Worm (Caenorhabditis elegans): ENCODE results near the gene kcc-1.
A peak's percentile ranks its signal among the peaks of the same experiment; 100 is the strongest.

kcc-1 gene

ce11 chrIV:7190409-7190808 lies 15.7 kb upstream of the kcc-1 start:
- TF ChIP-seq dve-1 (tag; optimal IDR thresholded peaks at IDR 0.05; ENCODE audit: insufficient read depth): peak; percentile 89
- TF ChIP-seq T20F7.1 (GFP tag; optimal IDR thresholded peaks at IDR 0.05): peak; percentile 63
- peak; percentile 91 for TF ChIP-seq nhr-77 (tag; optimal IDR thresholded peaks at IDR 0.05)
- peak; percentile 67 for TF ChIP-seq hlh-30 (tag; optimal IDR thresholded peaks at IDR 0.05; ENCODE audit: insufficient read depth)
- no peak for TF ChIP-seq ceh-28 (tag; optimal IDR thresholded peaks at IDR 0.05)
- peak; percentile 81 for TF ChIP-seq hlh-11 (tag; optimal IDR thresholded peaks at IDR 0.05)
- TF ChIP-seq nhr-10 (tag; optimal IDR thresholded peaks at IDR 0.05): peak; percentile 10
- peak; percentile 95 for TF ChIP-seq nhr-28 (tag; optimal IDR thresholded peaks at IDR 0.05)
- TF ChIP-seq daf-16 (GFP tag; optimal IDR thresholded peaks at IDR 0.05): peak in 1 of 2 experiments; percentile 36
- TF ChIP-seq daf-16 (tag; optimal IDR thresholded peaks at IDR 0.05): peak; percentile 91
- no peak for TF ChIP-seq Y105C5A.15 (GFP tag; IDR thresholded peaks at IDR 0.05)
- peak in 1 of 2 experiments; percentile 20 for TF ChIP-seq mdl-1 (tag; optimal IDR thresholded peaks at IDR 0.05)
- peak; percentile 89 for TF ChIP-seq dmd-6 (GFP tag; IDR thresholded peaks at IDR 0.05)
- TF ChIP-seq nhr-48 (tag; optimal IDR thresholded peaks at IDR 0.05): peak; percentile 72
- TF ChIP-seq unc-62 (GFP tag; optimal IDR thresholded peaks at IDR 0.05 in 1 of 2): peak in 1 of 2 experiments; percentile 28
- TF ChIP-seq unc-62 (tag; optimal IDR thresholded peaks at IDR 0.05): no peak
- no peak for TF ChIP-seq ZK546.5 (tag; optimal IDR thresholded peaks at IDR 0.05)
- TF ChIP-seq aha-1 (tag): peak; percentile 80
- TF ChIP-seq pqm-1 (tag; optimal IDR thresholded peaks at IDR 0.05): peak; percentile 93
- TF ChIP-seq lin-38 (GFP tag; IDR thresholded peaks at IDR 0.05): no peak

ce11 chrIV:7191745-7192144 lies 14.3 kb upstream of the kcc-1 start, which contains the start of gene R13A1.5:
Gene R13A1.5 (minus strand): TSS chrIV:7191845.
- no peak for TF ChIP-seq R02D3.7 (tag; optimal IDR thresholded peaks at IDR 0.05)
- TF ChIP-seq tag-97 (GFP tag; IDR thresholded peaks at IDR 0.05): no peak
- no peak for TF ChIP-seq lin-1 (GFP tag; IDR thresholded peaks at IDR 0.05)
- no peak for TF ChIP-seq F49E8.2 (tag; optimal IDR thresholded peaks at IDR 0.05; ENCODE audit: borderline replicate concordance)
- no peak for TF ChIP-seq mep-1 (tag; optimal IDR thresholded peaks at IDR 0.05)
- TF ChIP-seq nhr-102 (tag; optimal IDR thresholded peaks at IDR 0.05): no peak
- no peak for TF ChIP-seq spr-3 (GFP tag; optimal IDR thresholded peaks at IDR 0.05)
- no peak for TF ChIP-seq attf-4 (tag; optimal IDR thresholded peaks at IDR 0.05)

- TF ChIP-seq zfp-3 (GFP tag; conservative IDR thresholded peaks at IDR 0.05): no peak
- TF ChIP-seq ZK337.2 (GFP tag; IDR thresholded peaks at IDR 0.05): no peak
- TF ChIP-seq nhr-28 (tag; optimal IDR thresholded peaks at IDR 0.05): no peak
- no peak for TF ChIP-seq dpl-1 (GFP tag; optimal IDR thresholded peaks at IDR 0.05)
- no peak for TF ChIP-seq lin-1 (GFP tag; IDR thresholded peaks at IDR 0.05)
- no peak for TF ChIP-seq nhr-41 (GFP tag; IDR thresholded peaks at IDR 0.05)
- no peak for TF ChIP-seq lin-29 (GFP tag; IDR thresholded peaks at IDR 0.05)
- no peak for TF ChIP-seq egl-27 (tag; optimal IDR thresholded peaks at IDR 0.05)
- TF ChIP-seq lin-39 (tag; optimal IDR thresholded peaks at IDR 0.05): no peak
- TF ChIP-seq dve-1 (tag; optimal IDR thresholded peaks at IDR 0.05; ENCODE audit: insufficient read depth): no peak
- no peak for TF ChIP-seq nhr-48 (tag; optimal IDR thresholded peaks at IDR 0.05)
- no peak for TF ChIP-seq ceh-32 (tag; optimal IDR thresholded peaks at IDR 0.05; ENCODE audit: poor library complexity)
- TF ChIP-seq mxl-3 (GFP tag; optimal IDR thresholded peaks at IDR 0.05): no peak
- no peak for TF ChIP-seq daf-19 (GFP tag; conservative IDR thresholded peaks at IDR 0.05)
- no peak for TF ChIP-seq lin-15B (tag; optimal IDR thresholded peaks at IDR 0.05)
- TF ChIP-seq ceh-20 (GFP tag; IDR thresholded peaks at IDR 0.05): no peak
- TF ChIP-seq duxl-1 (tag; optimal IDR thresholded peaks at IDR 0.05; ENCODE audit: poor library complexity): no peak
- TF ChIP-seq Y5F2A.4 (GFP tag; optimal IDR thresholded peaks at IDR 0.05): no peak
These were observed 10.3 kb upstream of the kcc-1 start, which contains the start of gene best-16 for ce11 chrIV:7195734-7196133. Gene best-16 (minus strand): TSS chrIV:7195834.

Measured in whole organism, L4 larva.